Worm (Caenorhabditis elegans) whole organism, L1 larva: Measurements from ENCODE around the gene eor-1.
A peak's percentile ranks its signal among the peaks of the same experiment; 100 is the strongest.

ENCODE experiments used
- C16A3.4 ChIP-seq: fragments of 150-350 bp; optimal IDR thresholded peaks from 2 replicates; lab custom pipeline; 2014; ENCODE audit warnings: missing biosample characterization, missing genetic modification characterization
- C34B4.2 ChIP-seq: sonication (generic microtip); optimal IDR thresholded peaks from 2 replicates; lab custom pipeline; 2017; ENCODE audit warnings: mild to moderate bottlenecking, missing genetic modification characterization, missing compliant biosample characterization
- F16B12.6 ChIP-seq: fragments of 150-350 bp; optimal IDR thresholded peaks from 2 replicates; lab custom pipeline; 2014; ENCODE audit warnings: missing biosample characterization, missing genetic modification characterization
- Y116A8C.19 ChIP-seq: sonication (generic microtip); optimal IDR thresholded peaks from 2 replicates; lab custom pipeline; 2016; ENCODE audit warnings: missing compliant biosample characterization, missing genetic modification characterization, borderline replicate concordance
- aha-1 ChIP-seq: fragments of 150-350 bp; optimal IDR thresholded peaks from 2 replicates; lab custom pipeline; 2014; ENCODE audit warnings: missing biosample characterization, missing genetic modification characterization
- alr-1 ChIP-seq: fragments of 200-800 bp; sonication (Bioruptor generic); optimal IDR thresholded peaks from 2 replicates; lab custom pipeline; 2018; ENCODE audit warnings: borderline replicate concordance, mild to moderate bottlenecking, missing genetic modification characterization, missing compliant biosample characterization
- aly-2 ChIP-seq: fragments of 150-350 bp; optimal IDR thresholded peaks from 2 replicates; lab custom pipeline; 2014; ENCODE audit warnings: missing biosample characterization, missing genetic modification characterization
- ama-1 ChIP-seq: fragments of 150-350 bp; optimal IDR thresholded peaks from 2 replicates; lab custom pipeline; 2014
- ceh-63 ChIP-seq: fragments of 200-800 bp; sonication (Bioruptor generic); optimal IDR thresholded peaks from 2 replicates; lab custom pipeline; 2018; ENCODE audit warnings: mild to moderate bottlenecking, missing genetic modification characterization, missing compliant biosample characterization
- ceh-90 ChIP-seq: sonication (generic microtip); optimal IDR thresholded peaks from 2 replicates; lab custom pipeline; 2016; ENCODE audit warnings: missing genetic modification characterization, missing compliant biosample characterization
- dpl-1 ChIP-seq, 3 experiments: fragments of 150-350 bp in 2 of 3; sonication (generic microtip) in 1 of 3; optimal IDR thresholded peaks; 2 replicates each; lab custom pipeline; 2014 to 2017; ENCODE audit warnings: missing biosample characterization in 3 of 3, missing genetic modification characterization in 3 of 3, missing genetic modification reagents in 3 of 3
- efl-1 ChIP-seq, 4 experiments: fragments of 150-350 bp; optimal IDR thresholded peaks in 3 of 4; peaks in 1 of 4; 1 replicate in 1 of 4; 2 replicates in 3 of 4; lab custom pipeline; 2014; ENCODE audit warnings: missing biosample characterization in 2 of 4, missing genetic modification characterization in 2 of 4, missing genetic modification reagents in 2 of 4
- efl-3 ChIP-seq: fragments of 200-800 bp; sonication (Bioruptor generic); optimal IDR thresholded peaks from 2 replicates; lab custom pipeline; 2018; ENCODE audit warnings: mild to moderate bottlenecking, missing genetic modification characterization, missing compliant biosample characterization
- egl-13 ChIP-seq: sonication (generic microtip); optimal IDR thresholded peaks from 2 replicates; lab custom pipeline; 2016; ENCODE audit warnings: missing genotype, missing genetic modification reagents, missing genetic modification characterization, missing compliant biosample characterization
- egl-27 ChIP-seq, 2 experiments: fragments of 150-350 bp in 1 of 2; sonication (generic microtip); optimal IDR thresholded peaks; 3 replicates each; lab custom pipeline; 2017 to 2018; ENCODE audit warnings: missing biosample characterization in 2 of 2, missing genetic modification characterization in 2 of 2, missing genetic modification reagents in 2 of 2
- elt-2 ChIP-seq: sonication (generic microtip); optimal IDR thresholded peaks from 2 replicates; lab custom pipeline; 2016; ENCODE audit warnings: missing genetic modification characterization, mild to moderate bottlenecking, inconsistent platforms, missing compliant biosample characterization, missing genetic modification reagents
- elt-3 ChIP-seq, 6 experiments: fragments of 150-350 bp in 1 of 6; sonication (generic microtip); optimal IDR thresholded peaks; 2 replicates each; lab custom pipeline; 2017 to 2018; ENCODE audit warnings: missing biosample characterization in 6 of 6, missing genetic modification characterization in 6 of 6, inconsistent platforms in 1 of 6
- hlh-17 ChIP-seq: fragments of 200-800 bp; sonication (Bioruptor generic); optimal IDR thresholded peaks from 2 replicates; lab custom pipeline; 2018; ENCODE audit warnings: missing genetic modification characterization, mild to moderate bottlenecking, missing compliant biosample characterization, moderate library complexity, borderline replicate concordance
- hpl-2 ChIP-seq: fragments of 150-350 bp; optimal IDR thresholded peaks from 2 replicates; lab custom pipeline; 2014; ENCODE audit warnings: missing biosample characterization, missing genetic modification reagents, missing genetic modification characterization
- isw-1 ChIP-seq: fragments of 200-800 bp; sonication (Bioruptor generic); IDR thresholded peaks from 2 replicates; pipeline ENCODE4 v1.3.6; 2022; ENCODE audit warnings: missing genetic modification characterization, missing compliant biosample characterization
- lin-14 ChIP-seq: fragments of 200-800 bp; sonication (Bioruptor generic); optimal IDR thresholded peaks from 2 replicates; lab custom pipeline; 2018; ENCODE audit warnings: mild to moderate bottlenecking, missing genetic modification characterization, moderate library complexity, missing compliant biosample characterization
- lin-39 ChIP-seq: fragments of 150-350 bp; optimal IDR thresholded peaks from 2 replicates; lab custom pipeline; 2014; ENCODE audit warnings: missing biosample characterization, missing genetic modification reagents, missing genetic modification characterization
- lir-3 ChIP-seq: sonication (generic microtip); optimal IDR thresholded peaks from 2 replicates; lab custom pipeline; 2016; ENCODE audit warnings: mild to moderate bottlenecking, missing genetic modification characterization, moderate library complexity, missing compliant biosample characterization; ENCODE audit not compliant: poor library complexity
- mdl-1 ChIP-seq, 2 experiments: fragments of 150-350 bp; optimal IDR thresholded peaks; 2 replicates each; lab custom pipeline; 2014 to 2017; ENCODE audit warnings: missing biosample characterization in 2 of 2, missing genetic modification characterization in 2 of 2, inconsistent platforms in 1 of 2
- mef-2 ChIP-seq: fragments of 150-350 bp; optimal IDR thresholded peaks from 2 replicates; lab custom pipeline; 2014; ENCODE audit warnings: missing biosample characterization, missing genetic modification characterization
- mep-1 ChIP-seq: fragments of 150-350 bp; optimal IDR thresholded peaks from 2 replicates; lab custom pipeline; 2014; ENCODE audit warnings: missing biosample characterization, missing genetic modification characterization
- nhr-11 ChIP-seq: fragments of 150-350 bp; optimal IDR thresholded peaks from 2 replicates; lab custom pipeline; 2014; ENCODE audit warnings: missing biosample characterization, missing genetic modification characterization
- nhr-12 ChIP-seq: sonication (generic microtip); optimal IDR thresholded peaks from 2 replicates; lab custom pipeline; 2017; ENCODE audit warnings: missing biosample characterization, missing genetic modification characterization
- nhr-19 ChIP-seq: fragments of 200-800 bp; sonication (Bioruptor generic); conservative IDR thresholded peaks from 2 replicates; pipeline ENCODE4 v1.3.6; 2022; ENCODE audit warnings: missing genetic modification characterization, missing compliant biosample characterization
- nhr-20 ChIP-seq: sonication (generic microtip); optimal IDR thresholded peaks from 2 replicates; lab custom pipeline; 2016; ENCODE audit warnings: mild to moderate bottlenecking, missing genetic modification characterization, missing compliant biosample characterization
- nhr-237 ChIP-seq: fragments of 150-350 bp; optimal IDR thresholded peaks from 2 replicates; lab custom pipeline; 2014; ENCODE audit warnings: missing biosample characterization, missing genetic modification characterization
- nhr-28 ChIP-seq: fragments of 150-350 bp; optimal IDR thresholded peaks from 2 replicates; lab custom pipeline; 2014; ENCODE audit warnings: missing biosample characterization, missing genetic modification characterization
- nhr-71 ChIP-seq: sonication (generic microtip); optimal IDR thresholded peaks from 2 replicates; lab custom pipeline; 2016; ENCODE audit warnings: mild to moderate bottlenecking, missing genetic modification characterization, moderate library complexity, missing compliant biosample characterization
- nhr-76 ChIP-seq: sonication (generic microtip); optimal IDR thresholded peaks from 2 replicates; lab custom pipeline; 2017; ENCODE audit warnings: missing biosample characterization, missing genetic modification characterization
- nhr-77 ChIP-seq: fragments of 150-350 bp; optimal IDR thresholded peaks from 2 replicates; lab custom pipeline; 2014; ENCODE audit warnings: missing biosample characterization, missing genetic modification characterization
- nhr-85 ChIP-seq: sonication (generic microtip); peaks from one replicate; lab custom pipeline; 2016; ENCODE audit warnings: missing genetic modification characterization, inconsistent platforms, missing compliant biosample characterization
- nhr-90 ChIP-seq: sonication (generic microtip); optimal IDR thresholded peaks from 2 replicates; lab custom pipeline; 2016; ENCODE audit warnings: mild to moderate bottlenecking, missing genetic modification characterization, missing compliant biosample characterization; ENCODE audit not compliant: poor library complexity
- pqm-1 ChIP-seq: sonication (generic microtip); optimal IDR thresholded peaks from 3 replicates; lab custom pipeline; 2017; ENCODE audit warnings: missing biosample characterization, missing genetic modification characterization
- snu-23 ChIP-seq: sonication (generic microtip); optimal IDR thresholded peaks from 2 replicates; lab custom pipeline; 2016; ENCODE audit warnings: missing genetic modification characterization, missing compliant biosample characterization
- sox-4 ChIP-seq: sonication (generic microtip); optimal IDR thresholded peaks from 2 replicates; lab custom pipeline; 2016; ENCODE audit warnings: missing genetic modification characterization, missing compliant biosample characterization
- sptf-1 ChIP-seq: fragments of 150-350 bp; optimal IDR thresholded peaks from 2 replicates; lab custom pipeline; 2014; ENCODE audit warnings: missing biosample characterization, missing genetic modification characterization
- sup-37 ChIP-seq: fragments of 200-800 bp; sonication (Bioruptor generic); optimal IDR thresholded peaks from 2 replicates; lab custom pipeline; 2018; ENCODE audit warnings: mild to moderate bottlenecking, missing genetic modification characterization, missing compliant biosample characterization
- tbx-2 ChIP-seq: sonication (generic microtip); optimal IDR thresholded peaks from 2 replicates; lab custom pipeline; 2016; ENCODE audit warnings: missing genetic modification characterization, missing compliant biosample characterization
- tlp-1 ChIP-seq: fragments of 150-350 bp; optimal IDR thresholded peaks from 2 replicates; lab custom pipeline; 2014; ENCODE audit warnings: missing biosample characterization, missing genetic modification characterization
- unc-30 ChIP-seq: sonication (generic microtip); optimal IDR thresholded peaks from 2 replicates; lab custom pipeline; 2017; ENCODE audit warnings: missing biosample characterization, missing genetic modification characterization
- unc-62 ChIP-seq: fragments of 150-350 bp; optimal IDR thresholded peaks from 2 replicates; lab custom pipeline; 2014; ENCODE audit warnings: missing biosample characterization, missing genetic modification reagents, missing genetic modification characterization
- unc-86 ChIP-seq: sonication (generic microtip); optimal IDR thresholded peaks from 2 replicates; lab custom pipeline; 2016; ENCODE audit warnings: missing genetic modification characterization, missing compliant biosample characterization
- vab-15 ChIP-seq: sonication (generic microtip); optimal IDR thresholded peaks from 2 replicates; lab custom pipeline; 2017; ENCODE audit warnings: missing genotype, mild to moderate bottlenecking, missing genetic modification characterization, missing compliant biosample characterization
- ztf-11 ChIP-seq, 2 experiments: sonication (generic microtip); optimal IDR thresholded peaks; 2 replicates each; lab custom pipeline; 2016 to 2017; ENCODE audit warnings: missing genetic modification characterization in 2 of 2, missing biosample characterization in 1 of 2, missing compliant biosample characterization in 1 of 2

The eor-1 gene

DNA sequence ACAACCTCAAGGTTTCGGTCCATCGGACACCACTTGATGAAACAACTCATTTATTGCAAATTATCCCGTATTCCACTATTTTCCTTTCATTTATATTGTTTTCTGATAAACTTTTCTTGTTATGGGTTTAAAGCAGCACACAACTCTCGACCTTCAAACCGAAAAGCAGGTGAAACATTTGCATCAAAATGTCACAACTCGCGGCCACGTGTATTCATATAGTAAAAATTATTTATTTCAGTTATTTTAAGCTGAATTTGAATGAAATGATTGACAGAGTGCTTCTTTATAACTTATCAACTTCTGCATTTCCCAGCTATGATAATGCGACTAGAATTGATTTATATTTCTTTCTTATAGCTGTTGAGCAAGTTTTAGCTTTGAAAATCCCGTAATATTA lies 12.9 kb upstream of the eor-1 start, which contains the start of gene srw-95:
TSS of gene srw-95 (plus strand) at position 213 of the 400 bp plus-strand sequence.
- TF ChIP-seq sox-4 (tag; lab: Kevin White, UChicago) (no peak), isw-1 (GFP tag; lab: Robert Waterston, UW) (no peak), efl-1 (optimal IDR thresholded peaks at IDR 0.05; lab: Kevin White, UChicago) (no peak), efl-1 (GFP tag; optimal IDR thresholded peaks at IDR 0.05 in 1 of 2; lab: Kevin White, UChicago) (peak in 1 of 2 experiments; percentile 83), C16A3.4 (tag; lab: Kevin White, UChicago) (no peak), nhr-28 (tag; lab: Kevin White, UChicago) (no peak)

- no peak for TF ChIP-seq mdl-1 (tag; optimal IDR thresholded peaks at IDR 0.05; lab: Kevin White, UChicago)
- TF ChIP-seq sup-37 (GFP tag; lab: Kevin White, UChicago), result no peak
- no peak for TF ChIP-seq ceh-90 (tag; lab: Kevin White, UChicago)
- peak; percentile 26 for TF ChIP-seq hpl-2 (GFP tag; lab: Kevin White, UChicago)
- no peak for TF ChIP-seq alr-1 (tag; lab: Kevin White, UChicago)
- TF ChIP-seq pqm-1 (tag; lab: Kevin White, UChicago), result no peak
- no peak for TF ChIP-seq ztf-11 (tag; optimal IDR thresholded peaks at IDR 0.05; lab: Kevin White, UChicago)
- peak; percentile 35 for TF ChIP-seq tbx-2 (tag; lab: Kevin White, UChicago)
- no peak for TF ChIP-seq ceh-63
- TF ChIP-seq lir-3, result no peak
- TF ChIP-seq aly-2 (tag; lab: Kevin White, UChicago), result no peak
- peak; percentile 54 for TF ChIP-seq nhr-20 (tag; lab: Kevin White, UChicago)
- TF ChIP-seq nhr-77 (tag; lab: Kevin White, UChicago), result no peak
- peak; percentile 13 for TF ChIP-seq egl-13 (tag; lab: Kevin White, UChicago)
- TF ChIP-seq sptf-1, result no peak
- TF ChIP-seq egl-27 (tag; optimal IDR thresholded peaks at IDR 0.05; lab: Kevin White, UChicago), result no peak
- no peak for TF ChIP-seq tlp-1 (tag; lab: Kevin White, UChicago)
- no peak for TF ChIP-seq nhr-12
- TF ChIP-seq nhr-85 (tag; lab: Kevin White, UChicago), result peak; percentile 61
- no peak for TF ChIP-seq nhr-19 (GFP tag; lab: Robert Waterston, UW)
- no peak for TF ChIP-seq Y116A8C.19 (tag; lab: Kevin White, UChicago)
- peak; percentile 54 for TF ChIP-seq nhr-90 (tag; lab: Kevin White, UChicago)
- TF ChIP-seq isw-1 (GFP tag; lab: Robert Waterston, UW), result peak; percentile 28; the same call in 1 of the 2 replicates
- TF ChIP-seq nhr-71 (tag; lab: Kevin White, UChicago), result peak; percentile 63
- TF ChIP-seq elt-2, result no peak
- no peak for TF ChIP-seq mef-2 (tag; lab: Kevin White, UChicago)
- TF ChIP-seq lin-14 (GFP tag; lab: Kevin White, UChicago), result no peak
- no peak for TF ChIP-seq mep-1 (tag; lab: Kevin White, UChicago)
- TF ChIP-seq hlh-17 (GFP tag; lab: Kevin White, UChicago), result no peak
- peak; percentile 82 for TF ChIP-seq F16B12.6
- TF ChIP-seq nhr-76 (tag; lab: Kevin White, UChicago), result no peak
- peak; percentile 7 for TF ChIP-seq unc-86 (tag; lab: Kevin White, UChicago)
- TF ChIP-seq unc-30 (tag; lab: Kevin White, UChicago), result no peak
- TF ChIP-seq C34B4.2 (tag; lab: Kevin White, UChicago), result no peak
- TF ChIP-seq elt-3 (tag; optimal IDR thresholded peaks at IDR 0.05; lab: Kevin White, UChicago), result peak in 1 of 6 experiments; percentile 61
- TF ChIP-seq dpl-1 (GFP tag; optimal IDR thresholded peaks at IDR 0.05; lab: Kevin White, UChicago), result peak; percentile 54 to 72 (median 59)
- TF ChIP-seq nhr-11, result no peak
- TF ChIP-seq efl-3 (GFP tag; lab: Kevin White, UChicago), result no peak
- TF ChIP-seq nhr-237, result no peak
- peak; percentile 75 for TF ChIP-seq snu-23 (GFP tag; lab: Kevin White, UChicago)
- no peak for TF ChIP-seq unc-62 (GFP tag; lab: Kevin White, UChicago)
- no peak for TF ChIP-seq sox-4 (tag; lab: Kevin White, UChicago)
- TF ChIP-seq ama-1 (lab: Kevin White, UChicago), result no peak
- TF ChIP-seq aha-1 (tag; lab: Kevin White, UChicago), result no peak
- TF ChIP-seq vab-15, result no peak
- TF ChIP-seq lin-39 (tag; lab: Kevin White, UChicago), result peak; percentile 12
Measured at ce11 chrIV:4810377-4810984, 11.5 kb upstream of the eor-1 start, which contains the start of gene eif-1.A. Gene eif-1.A (plus strand): TSS chrIV:4810934.
